Worm (Caenorhabditis elegans) whole organism, L2 larva: Measurements from ENCODE around the gene fmo-3.
A peak's percentile ranks its signal among the peaks of the same experiment; 100 is the strongest.

Source experiments
- C34F6.9 ChIP-seq: fragments of 150-350 bp; optimal IDR thresholded peaks from 2 replicates; lab custom pipeline; 2014; ENCODE audit warnings: missing biosample characterization, missing genetic modification characterization
- F13H6.1 ChIP-seq: sonication (generic microtip); optimal IDR thresholded peaks from 2 replicates; lab custom pipeline; 2016; ENCODE audit warnings: missing genetic modification characterization, missing compliant biosample characterization
- R02D3.7 ChIP-seq: fragments of 150-350 bp; optimal IDR thresholded peaks from 2 replicates; lab custom pipeline; 2014; ENCODE audit warnings: missing biosample characterization, missing genetic modification characterization
- ZK546.5 ChIP-seq: sonication (generic microtip); optimal IDR thresholded peaks from 2 replicates; lab custom pipeline; 2017; ENCODE audit warnings: missing biosample characterization, missing genetic modification characterization
- alr-1 ChIP-seq: fragments of 150-350 bp; optimal IDR thresholded peaks from 2 replicates; lab custom pipeline; 2014; ENCODE audit warnings: missing biosample characterization, missing genetic modification characterization
- aly-2 ChIP-seq: fragments of 150-350 bp; optimal IDR thresholded peaks from 2 replicates; lab custom pipeline; 2014; ENCODE audit warnings: missing biosample characterization, missing genetic modification characterization
- ama-1 ChIP-seq: fragments of 150-350 bp; optimal IDR thresholded peaks from 2 replicates; lab custom pipeline; 2018; ENCODE audit warnings: inconsistent platforms
- blmp-1 ChIP-seq: sonication (generic microtip); optimal IDR thresholded peaks from 2 replicates; lab custom pipeline; 2017; ENCODE audit warnings: missing genetic modification characterization, mild to moderate bottlenecking, missing compliant biosample characterization, antibody characterized with exemption, moderate library complexity; ENCODE audit not compliant: insufficient read depth
- ceh-16 ChIP-seq: fragments of 150-350 bp; optimal IDR thresholded peaks from 2 replicates; lab custom pipeline; 2014; ENCODE audit warnings: missing biosample characterization, missing genetic modification characterization
- ceh-82 ChIP-seq: fragments of 150-350 bp; optimal IDR thresholded peaks from 2 replicates; lab custom pipeline; 2014; ENCODE audit warnings: missing biosample characterization, missing genetic modification characterization
- crh-2 ChIP-seq: sonication (generic microtip); optimal IDR thresholded peaks from 2 replicates; lab custom pipeline; 2017; ENCODE audit warnings: missing biosample characterization, missing genetic modification characterization
- dmd-4 ChIP-seq: sonication (generic microtip); optimal IDR thresholded peaks from 2 replicates; lab custom pipeline; 2017; ENCODE audit warnings: missing biosample characterization, missing genetic modification characterization
- egl-27 ChIP-seq: sonication (generic microtip); optimal IDR thresholded peaks from 3 replicates; lab custom pipeline; 2017; ENCODE audit warnings: missing biosample characterization, missing genetic modification reagents, missing genetic modification characterization
- elt-1 ChIP-seq: fragments of 150-350 bp; optimal IDR thresholded peaks from 2 replicates; lab custom pipeline; 2014; ENCODE audit warnings: missing biosample characterization, missing genetic modification characterization
- fos-1 ChIP-seq: fragments of 150-350 bp; optimal IDR thresholded peaks from 2 replicates; lab custom pipeline; 2014; ENCODE audit warnings: missing biosample characterization, missing genetic modification characterization
- lin-13 ChIP-seq: fragments of 150-350 bp; optimal IDR thresholded peaks from 2 replicates; lab custom pipeline; 2014; ENCODE audit warnings: missing biosample characterization, missing genetic modification reagents, missing genetic modification characterization
- lin-39 ChIP-seq: fragments of 150-350 bp; optimal IDR thresholded peaks from 2 replicates; lab custom pipeline; 2014; ENCODE audit warnings: missing biosample characterization, missing genetic modification reagents, missing genetic modification characterization
- lsy-2 ChIP-seq, 2 experiments: fragments of 150-350 bp in 1 of 2; sonication (generic microtip) in 1 of 2; optimal IDR thresholded peaks; 2 replicates each; lab custom pipeline; 2014 to 2017; ENCODE audit warnings: missing biosample characterization in 2 of 2, missing genetic modification characterization in 2 of 2
- mdl-1 ChIP-seq, 2 experiments: fragments of 150-350 bp in 1 of 2; sonication (generic microtip) in 1 of 2; optimal IDR thresholded peaks; 2 replicates each; lab custom pipeline; 2017; ENCODE audit warnings: missing biosample characterization in 2 of 2, missing genetic modification characterization in 2 of 2
- nhr-11 ChIP-seq: fragments of 150-350 bp; optimal IDR thresholded peaks from 2 replicates; lab custom pipeline; 2014; ENCODE audit warnings: missing biosample characterization, missing genetic modification characterization
- nhr-129 ChIP-seq: fragments of 150-350 bp; optimal IDR thresholded peaks from 2 replicates; lab custom pipeline; 2014; ENCODE audit warnings: missing biosample characterization, missing genetic modification characterization
- nhr-21 ChIP-seq: fragments of 150-350 bp; optimal IDR thresholded peaks from 2 replicates; lab custom pipeline; 2014; ENCODE audit warnings: missing biosample characterization, missing genetic modification characterization
- nhr-25 ChIP-seq: fragments of 150-350 bp; sonication (generic microtip); optimal IDR thresholded peaks from 3 replicates; lab custom pipeline; 2014; ENCODE audit warnings: missing biosample characterization, missing genetic modification characterization
- nhr-6 ChIP-seq: fragments of 150-350 bp; optimal IDR thresholded peaks from 2 replicates; lab custom pipeline; 2014; ENCODE audit warnings: missing biosample characterization, missing genetic modification characterization
- nhr-77 ChIP-seq: fragments of 150-350 bp; optimal IDR thresholded peaks from 2 replicates; lab custom pipeline; 2014; ENCODE audit warnings: missing biosample characterization, missing genetic modification characterization
- peb-1 ChIP-seq: fragments of 150-350 bp; optimal IDR thresholded peaks from 2 replicates; lab custom pipeline; 2014; ENCODE audit warnings: missing biosample characterization, missing genetic modification characterization
- sem-4 ChIP-seq: fragments of 150-350 bp; optimal IDR thresholded peaks from 2 replicates; lab custom pipeline; 2014; ENCODE audit warnings: missing biosample characterization, missing genetic modification reagents, missing genetic modification characterization
- skn-1 ChIP-seq: sonication (generic microtip); optimal IDR thresholded peaks from 2 replicates; lab custom pipeline; 2017; ENCODE audit warnings: missing biosample characterization, missing genetic modification characterization
- sma-3 ChIP-seq: sonication (generic microtip); optimal IDR thresholded peaks from 2 replicates; lab custom pipeline; 2016; ENCODE audit warnings: missing genetic modification reagents, missing genetic modification characterization, missing compliant biosample characterization
- sma-9 ChIP-seq, 2 experiments: fragments of 150-350 bp in 1 of 2; sonication (generic microtip) in 1 of 2; optimal IDR thresholded peaks; 2 replicates each; lab custom pipeline; 2014 to 2016; ENCODE audit warnings: missing genetic modification characterization in 2 of 2, mild to moderate bottlenecking in 1 of 2, missing biosample characterization in 1 of 2, missing compliant biosample characterization in 1 of 2, missing genetic modification reagents in 1 of 2, moderate library complexity in 1 of 2
- snpc-4 ChIP-seq: fragments of 150-350 bp; optimal IDR thresholded peaks from 2 replicates; lab custom pipeline; 2014; ENCODE audit warnings: missing biosample characterization, missing genetic modification characterization
- unc-55 ChIP-seq: fragments of 150-350 bp; sonication (generic microtip); optimal IDR thresholded peaks from 3 replicates; lab custom pipeline; 2014; ENCODE audit warnings: missing biosample characterization, missing genetic modification reagents, missing genetic modification characterization
- unc-62 ChIP-seq: fragments of 150-350 bp; optimal IDR thresholded peaks from 2 replicates; lab custom pipeline; 2014; ENCODE audit warnings: missing biosample characterization, missing genetic modification reagents, missing genetic modification characterization
- zag-1 ChIP-seq: fragments of 150-350 bp; optimal IDR thresholded peaks from 2 replicates; lab custom pipeline; 2014; ENCODE audit warnings: missing biosample characterization, missing genetic modification characterization
- ztf-4 ChIP-seq: fragments of 150-350 bp; optimal IDR thresholded peaks from 2 replicates; lab custom pipeline; 2014; ENCODE audit warnings: missing biosample characterization, missing genetic modification characterization

Gene fmo-3

ce11 chrIII:10706972-10707438 lies 12.5 kb downstream of the fmo-3 start, which contains the start of the genes Y39A1A.21 and Y39A1A.22 (continued):
- TF ChIP-seq zag-1 (tag; lab: Kevin White, UChicago) (peak; percentile 34), skn-1 (no peak), mdl-1 (tag; optimal IDR thresholded peaks at IDR 0.05; lab: Kevin White, UChicago) (peak in 1 of 2 experiments; percentile 12), unc-55 (peak; percentile 88), lsy-2 (tag; optimal IDR thresholded peaks at IDR 0.05; lab: Kevin White, UChicago) (peak; percentile 84 to 90), R02D3.7 (peak; percentile 46)

ce11 chrIII:10707461-10707860 lies 13.0 kb downstream of the fmo-3 start, which contains the start of gene mrpl-12:
Gene mrpl-12 (plus strand): TSS chrIII:10707761.
- no peak for TF ChIP-seq F13H6.1 (tag; lab: Kevin White, UChicago)
- no peak for TF ChIP-seq blmp-1 (tag; lab: Kevin White, UChicago)

ce11 chrIII:10708484-10708883 lies 14.0 kb downstream of the fmo-3 start:
- no peak for TF ChIP-seq nhr-6
- no peak for TF ChIP-seq lin-39
- no peak for TF ChIP-seq ZK546.5
- no peak for TF ChIP-seq elt-1 (tag; lab: Kevin White, UChicago)
- no peak for TF ChIP-seq R02D3.7
- TF ChIP-seq unc-62: no peak
- TF ChIP-seq blmp-1 (tag; lab: Kevin White, UChicago): no peak
- TF ChIP-seq snpc-4: no peak
- no peak for TF ChIP-seq C34F6.9 (tag; lab: Kevin White, UChicago)

ce11 chrIII:10709676-10710075 lies 15.2 kb downstream of the fmo-3 start:
- TF ChIP-seq ztf-4: no peak
- no peak for TF ChIP-seq unc-62
- no peak for TF ChIP-seq ceh-82 (tag; lab: Kevin White, UChicago)
- TF ChIP-seq dmd-4 (tag; lab: Kevin White, UChicago): no peak
- no peak for TF ChIP-seq nhr-6
- no peak for TF ChIP-seq alr-1 (tag; lab: Kevin White, UChicago)
- no peak for TF ChIP-seq R02D3.7
- no peak for TF ChIP-seq nhr-77 (tag; lab: Kevin White, UChicago)
- TF ChIP-seq peb-1 (tag; lab: Kevin White, UChicago): no peak
- no peak for TF ChIP-seq lin-13 (GFP tag; lab: Kevin White, UChicago)
- no peak for TF ChIP-seq crh-2 (tag; lab: Kevin White, UChicago)
- no peak for TF ChIP-seq ceh-16 (tag; lab: Kevin White, UChicago)
- no peak for TF ChIP-seq elt-1 (tag; lab: Kevin White, UChicago)
- TF ChIP-seq nhr-11 (tag; lab: Kevin White, UChicago): no peak
- no peak for TF ChIP-seq aly-2 (tag; lab: Kevin White, UChicago)
- TF ChIP-seq nhr-25 (tag; lab: Kevin White, UChicago): no peak

- TF ChIP-seq lin-39: no peak
- peak in 1 of 2 experiments; percentile 36 for TF ChIP-seq lsy-2 (tag; optimal IDR thresholded peaks at IDR 0.05; lab: Kevin White, UChicago)
- no peak for TF ChIP-seq sem-4 (tag; lab: Kevin White, UChicago)
- no peak for TF ChIP-seq snpc-4
- no peak for TF ChIP-seq lin-13 (GFP tag; lab: Kevin White, UChicago)
- TF ChIP-seq ztf-4: peak; percentile 32
- no peak for TF ChIP-seq peb-1 (tag; lab: Kevin White, UChicago)
- peak; percentile 16 for TF ChIP-seq ama-1 (lab: Kevin White, UChicago)
- peak; percentile 48 for TF ChIP-seq sma-3 (GFP tag; lab: Kevin White, UChicago)
- TF ChIP-seq nhr-6: peak; percentile 3
- TF ChIP-seq zag-1 (tag; lab: Kevin White, UChicago): no peak
- TF ChIP-seq sma-9 (GFP tag; optimal IDR thresholded peaks at IDR 0.05; lab: Kevin White, UChicago): no peak
- TF ChIP-seq sma-9 (tag; optimal IDR thresholded peaks at IDR 0.05; lab: Kevin White, UChicago): no peak
- no peak for TF ChIP-seq ZK546.5
- TF ChIP-seq nhr-129 (tag; lab: Kevin White, UChicago): peak; percentile 26
- no peak for TF ChIP-seq egl-27 (tag; lab: Kevin White, UChicago)
- peak; percentile 70 for TF ChIP-seq fos-1
- peak; percentile 4 for TF ChIP-seq F13H6.1 (tag; lab: Kevin White, UChicago)
- TF ChIP-seq ceh-16 (tag; lab: Kevin White, UChicago): peak; percentile 24
- TF ChIP-seq nhr-21 (tag; lab: Kevin White, UChicago): peak; percentile 34
- TF ChIP-seq, all 48 proteins: peak for 10
These were observed 16.8 kb downstream of the fmo-3 start, which contains the start of gene W09D10.5 for ce11 chrIII:10711192-10711673. Gene W09D10.5 (minus strand): TSS chrIII:10711536.
